Worm (Caenorhabditis elegans): ENCODE results near the gene srpa-68.
A peak's percentile ranks its signal among the peaks of the same experiment; 100 is the strongest.

srpa-68 gene

DNA sequence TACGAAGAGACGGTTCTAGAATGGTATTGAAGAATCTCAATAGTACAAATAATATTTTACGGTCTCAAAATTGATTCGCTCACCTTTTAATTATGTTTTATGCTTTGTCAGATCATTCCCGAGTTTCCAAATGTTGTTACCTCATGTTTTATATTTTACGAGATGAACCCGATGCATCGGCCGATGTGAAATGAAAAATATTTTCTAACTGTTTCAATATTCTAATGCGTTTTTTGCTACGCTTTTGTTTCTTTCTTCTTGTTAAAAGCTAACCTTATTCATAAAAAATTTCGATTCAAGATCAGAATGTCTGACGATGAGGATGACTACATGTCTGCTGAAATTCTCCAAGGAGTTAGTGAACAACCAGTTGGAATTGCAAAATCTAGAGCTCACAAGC is 40.4 kb downstream of the srpa-68 start, which contains the start of gene T04H1.5:
TSS of gene T04H1.5 (plus strand) at position 301 of the 400 bp plus-strand sequence.
- TF ChIP-seq mls-2 (tag; optimal IDR thresholded peaks at IDR 0.05) (no peak), pha-4 (tag; optimal IDR thresholded peaks at IDR 0.05) (no peak), ham-2 (GFP tag; optimal IDR thresholded peaks at IDR 0.05) (no peak), nhr-2 (tag; optimal IDR thresholded peaks at IDR 0.05) (no peak)

DNA sequence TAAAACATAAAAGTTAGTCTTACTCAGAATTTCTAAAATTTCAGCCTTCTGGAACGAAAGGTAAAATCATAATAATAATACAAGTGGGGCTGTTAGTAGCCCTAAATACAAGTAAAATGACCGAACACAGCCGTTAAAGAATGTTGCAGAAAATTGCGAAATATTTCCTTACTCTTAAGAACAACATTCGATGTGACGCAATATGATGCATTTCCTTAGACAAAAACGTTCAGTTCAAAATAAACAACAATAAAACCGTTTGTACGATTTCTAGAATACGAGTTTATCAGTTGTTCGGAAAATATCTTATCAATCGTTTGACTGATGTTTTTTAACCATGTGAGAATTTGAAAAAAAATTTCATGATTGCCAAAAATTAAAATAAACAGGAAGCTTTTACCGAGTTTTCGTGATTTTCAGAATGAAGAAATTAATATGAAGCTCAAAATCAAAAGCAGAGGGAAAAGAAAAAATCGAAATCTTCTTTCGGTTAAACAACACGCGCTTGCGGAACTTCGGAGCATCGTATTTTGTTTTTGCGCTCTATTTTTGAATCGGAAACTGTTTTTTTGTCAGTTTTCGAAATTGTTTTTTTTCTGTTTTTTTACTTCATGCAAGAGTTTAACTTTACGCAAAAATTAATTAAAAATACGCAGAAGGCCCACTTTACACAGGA is 45.5 kb downstream of the srpa-68 start:
- TF ChIP-seq ceh-39 (tag; optimal IDR thresholded peaks at IDR 0.05) (no peak), zip-8 (tag; optimal IDR thresholded peaks at IDR 0.05) (peak; percentile 56)

DNA sequence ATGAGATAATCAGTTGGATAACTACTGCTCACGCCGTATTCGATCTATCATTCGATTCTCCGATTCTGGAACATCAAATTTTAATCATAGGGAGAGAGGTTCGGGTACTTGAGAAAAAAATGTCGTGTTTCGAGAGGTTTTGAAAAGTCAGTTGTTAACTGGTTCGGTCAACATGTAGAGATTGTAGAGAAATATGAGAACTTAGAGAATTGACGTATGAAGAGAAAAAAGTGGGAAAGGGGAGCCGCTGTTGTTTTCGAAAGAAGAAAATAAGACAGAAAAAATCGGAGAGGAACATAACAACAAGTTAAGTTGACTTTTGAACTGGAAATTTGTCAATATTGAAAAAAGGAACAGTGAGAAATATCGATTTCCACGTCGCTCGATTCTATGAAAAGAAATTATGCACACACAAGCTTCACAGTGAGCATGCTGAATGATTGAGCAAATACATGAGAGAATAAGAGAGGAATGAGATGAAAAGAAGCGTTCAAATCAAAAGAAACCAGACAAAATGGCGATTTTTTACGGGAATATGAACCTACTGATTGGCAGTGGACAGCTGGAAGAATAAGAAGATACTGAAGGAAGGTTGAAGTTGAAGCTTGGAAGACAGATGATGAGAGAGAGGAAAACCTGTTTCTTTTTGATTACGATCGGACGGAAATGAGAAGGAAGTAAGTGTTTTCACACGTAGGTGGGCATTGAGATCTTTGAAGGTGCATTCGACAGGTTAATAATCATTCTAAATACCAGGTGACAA is 46.3 kb downstream of the srpa-68 start, which contains the start of the genes T04H1.13, slfl-5 and rad-50:
TSS of gene T04H1.13 (minus strand) at position 51 of the 763 bp plus-strand sequence.
TSS of gene slfl-5 (minus strand) at position 65 of the 763 bp plus-strand sequence.
TSS of gene rad-50 (plus strand) at position 667 of the 763 bp plus-strand sequence.
- TF ChIP-seq unc-62 (GFP tag; optimal IDR thresholded peaks at IDR 0.05) (no peak), lin-32 (GFP tag; optimal IDR thresholded peaks at IDR 0.05) (no peak), zip-8 (tag; optimal IDR thresholded peaks at IDR 0.05) (no peak), mep-1 (tag; optimal IDR thresholded peaks at IDR 0.05) (no peak), flh-1 (GFP tag; optimal IDR thresholded peaks at IDR 0.05) (no peak), ztf-11 (tag; optimal IDR thresholded peaks at IDR 0.05) (no peak), blmp-1 (tag; optimal IDR thresholded peaks at IDR 0.05) (no peak)

DNA sequence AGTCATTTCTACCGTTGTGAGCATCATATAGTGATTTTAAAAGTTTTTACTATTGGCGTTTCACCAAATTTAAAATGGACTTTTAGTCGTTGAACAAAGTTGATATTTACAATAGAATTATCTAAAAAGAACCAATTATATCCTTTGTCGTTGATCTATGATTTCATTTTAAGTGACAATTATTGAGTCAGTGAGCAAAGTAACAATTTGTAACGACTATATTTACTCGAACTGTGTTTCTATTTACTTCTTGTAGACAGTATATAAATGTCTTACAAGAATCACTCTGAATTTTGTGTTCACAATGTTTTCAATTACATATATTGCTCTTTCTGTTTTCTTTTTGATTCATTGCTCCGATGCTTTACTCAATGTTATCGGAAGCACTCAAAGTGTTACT is 50.3 kb downstream of the srpa-68 start, which contains the start of gene ttr-22:
TSS of gene ttr-22 (plus strand) at position 301 of the 400 bp plus-strand sequence.
- no peak for TF ChIP-seq sem-2 (GFP tag; optimal IDR thresholded peaks at IDR 0.05)
- no peak for TF ChIP-seq lin-13 (tag; optimal IDR thresholded peaks at IDR 0.05)
- TF ChIP-seq ceh-43 (GFP tag; optimal IDR thresholded peaks at IDR 0.05), result no peak
- TF ChIP-seq hlh-1 (tag; optimal IDR thresholded peaks at IDR 0.05), result no peak
- no peak for TF ChIP-seq elt-1 (tag; optimal IDR thresholded peaks at IDR 0.05; ENCODE audit: borderline replicate concordance, insufficient read depth)

Measured in whole organism, mixed stage, embryonic.